Worm (Caenorhabditis elegans) whole organism, young adult: ENCODE data around the gene selt-1.1.

ENCODE experiments used
- C06A6.2 ChIP-seq: fragments of 200-800 bp; sonication (Bioruptor generic); conservative IDR thresholded peaks from 2 replicates; pipeline ENCODE4 v1.3.6; 2022; ENCODE audit warnings: missing genetic modification characterization, missing compliant biosample characterization
- F57C9.4 ChIP-seq: sonication (generic microtip); optimal IDR thresholded peaks from 2 replicates; lab custom pipeline; 2017; ENCODE audit warnings: mild to moderate bottlenecking, missing genetic modification characterization, missing compliant biosample characterization
- Y53G8AR.9 ChIP-seq: fragments of 200-800 bp; sonication (Bioruptor generic); conservative IDR thresholded peaks from 2 replicates; pipeline ENCODE4 v1.3.6; 2022; ENCODE audit warnings: missing genetic modification reagents, missing genetic modification characterization, missing compliant biosample characterization
- Y56A3A.18 ChIP-seq: fragments of 200-800 bp; sonication (Bioruptor generic); IDR thresholded peaks from 2 replicates; pipeline ENCODE4 v1.3.6; 2022; ENCODE audit warnings: missing genetic modification reagents, missing genetic modification characterization, missing compliant biosample characterization
- Y95B8A.8 ChIP-seq: fragments of 200-800 bp; sonication (Bioruptor generic); IDR thresholded peaks from 2 replicates; pipeline ENCODE4 v1.3.6; 2022; ENCODE audit warnings: missing genetic modification reagents, missing genetic modification characterization, missing compliant biosample characterization
- ama-1 ChIP-seq, 3 experiments: fragments of 150-350 bp in 1 of 3; sonication (generic microtip) in 2 of 3; optimal IDR thresholded peaks; 2 replicates each; lab custom pipeline; 2014 to 2018; ENCODE audit warnings: missing biosample characterization in 2 of 3, missing genetic modification characterization in 2 of 3, missing genetic modification reagents in 2 of 3
- ceh-100 ChIP-seq: fragments of 200-800 bp; sonication (Bioruptor generic); IDR thresholded peaks from 2 replicates; pipeline ENCODE4 v1.3.6; 2022; ENCODE audit warnings: missing genetic modification reagents, missing genetic modification characterization, missing compliant biosample characterization
- ceh-79 ChIP-seq: sonication (generic microtip); optimal IDR thresholded peaks from 2 replicates; lab custom pipeline; 2017; ENCODE audit warnings: mild to moderate bottlenecking, missing genetic modification characterization, missing compliant biosample characterization
- madf-10 ChIP-seq: sonication (generic microtip); optimal IDR thresholded peaks from 2 replicates; lab custom pipeline; 2016; ENCODE audit warnings: mild to moderate bottlenecking, missing genetic modification characterization, missing compliant biosample characterization
- madf-8 ChIP-seq: fragments of 200-800 bp; sonication (Bioruptor generic); conservative IDR thresholded peaks from 2 replicates; pipeline ENCODE4 v1.3.6; 2022; ENCODE audit warnings: missing genetic modification reagents, missing genetic modification characterization, missing compliant biosample characterization
- mes-4 ChIP-seq: sonication (generic microtip); optimal IDR thresholded peaks from 2 replicates; lab custom pipeline; 2016; ENCODE audit warnings: missing genotype, missing genetic modification characterization, missing compliant biosample characterization
- pbrm-1 ChIP-seq: fragments of 200-800 bp; sonication (Bioruptor generic); IDR thresholded peaks from 2 replicates; pipeline ENCODE4 v1.3.6; 2022; ENCODE audit warnings: missing genetic modification reagents, missing genetic modification characterization, missing compliant biosample characterization
- somi-1 ChIP-seq: fragments of 200-800 bp; sonication (Bioruptor generic); optimal IDR thresholded peaks from 2 replicates; lab custom pipeline; 2018; ENCODE audit warnings: mild to moderate bottlenecking, missing genetic modification characterization, missing compliant biosample characterization

DNA sequence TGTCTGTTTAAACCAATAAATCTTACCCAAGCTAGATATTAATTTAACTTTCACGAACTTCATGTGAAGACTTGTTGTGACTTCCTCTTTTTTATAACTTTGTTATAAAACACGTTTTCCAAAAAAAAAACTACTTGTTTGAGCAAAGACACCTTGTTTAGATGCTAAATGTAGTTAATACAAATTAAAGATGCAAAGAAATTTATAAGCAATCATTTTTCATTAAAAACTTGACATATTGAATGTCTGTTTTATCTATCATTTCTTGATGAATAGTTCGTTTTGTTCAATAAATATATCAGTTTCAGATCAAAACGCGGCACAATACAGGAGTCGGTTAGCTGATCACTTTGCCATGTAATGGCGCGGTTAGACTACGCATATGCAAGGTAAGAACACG lies 25.9 kb upstream of the selt-1.1 start, which contains the start of gene frm-3:
- TF ChIP-seq mes-4 (tag; lab: Kevin White, UChicago) (no peak), C06A6.2 (GFP tag; lab: Robert Waterston, UW) (no peak), madf-8 (GFP tag; lab: Robert Waterston, UW) (no peak), Y53G8AR.9 (GFP tag; lab: Robert Waterston, UW) (no peak), madf-10 (tag; lab: Kevin White, UChicago) (no peak), pbrm-1 (GFP tag; lab: Robert Waterston, UW) (no peak), ceh-100 (GFP tag; lab: Robert Waterston, UW) (no peak), Y95B8A.8 (no peak), ama-1 (optimal IDR thresholded peaks at IDR 0.05; lab: Kevin White, UChicago) (no peak), ama-1 (GFP tag; optimal IDR thresholded peaks at IDR 0.05; lab: Kevin White, UChicago) (no peak), ceh-79 (tag; lab: Kevin White, UChicago) (no peak), F57C9.4 (tag; lab: Kevin White, UChicago) (no peak), Y56A3A.18 (GFP tag; lab: Robert Waterston, UW) (no peak), somi-1 (GFP tag; lab: Kevin White, UChicago) (no peak)
